Worm (Caenorhabditis elegans) whole organism, L2 larva: Measurements from ENCODE around the gene acd-3.

Experiments
- C34F6.9 ChIP-seq: fragments of 150-350 bp; optimal IDR thresholded peaks from 2 replicates; lab custom pipeline; 2014; ENCODE audit warnings: missing biosample characterization, missing genetic modification characterization
- F13H6.1 ChIP-seq: sonication (generic microtip); optimal IDR thresholded peaks from 2 replicates; lab custom pipeline; 2016; ENCODE audit warnings: missing genetic modification characterization, missing compliant biosample characterization
- R02D3.7 ChIP-seq: fragments of 150-350 bp; optimal IDR thresholded peaks from 2 replicates; lab custom pipeline; 2014; ENCODE audit warnings: missing biosample characterization, missing genetic modification characterization
- Y55F3AM.14 ChIP-seq: fragments of 200-800 bp; sonication (Bioruptor generic); optimal IDR thresholded peaks from 2 replicates; lab custom pipeline; 2018; ENCODE audit warnings: mild to moderate bottlenecking, missing genetic modification characterization, missing compliant biosample characterization
- ZK546.5 ChIP-seq: sonication (generic microtip); optimal IDR thresholded peaks from 2 replicates; lab custom pipeline; 2017; ENCODE audit warnings: missing biosample characterization, missing genetic modification characterization
- alr-1 ChIP-seq: fragments of 150-350 bp; optimal IDR thresholded peaks from 2 replicates; lab custom pipeline; 2014; ENCODE audit warnings: missing biosample characterization, missing genetic modification characterization
- aly-2 ChIP-seq: fragments of 150-350 bp; optimal IDR thresholded peaks from 2 replicates; lab custom pipeline; 2014; ENCODE audit warnings: missing biosample characterization, missing genetic modification characterization
- blmp-1 ChIP-seq: sonication (generic microtip); optimal IDR thresholded peaks from 2 replicates; lab custom pipeline; 2017; ENCODE audit warnings: missing genetic modification characterization, mild to moderate bottlenecking, missing compliant biosample characterization, antibody characterized with exemption, moderate library complexity; ENCODE audit not compliant: insufficient read depth
- ceh-16 ChIP-seq: fragments of 150-350 bp; optimal IDR thresholded peaks from 2 replicates; lab custom pipeline; 2014; ENCODE audit warnings: missing biosample characterization, missing genetic modification characterization
- ceh-82 ChIP-seq: fragments of 150-350 bp; optimal IDR thresholded peaks from 2 replicates; lab custom pipeline; 2014; ENCODE audit warnings: missing biosample characterization, missing genetic modification characterization
- crh-2 ChIP-seq: sonication (generic microtip); optimal IDR thresholded peaks from 2 replicates; lab custom pipeline; 2017; ENCODE audit warnings: missing biosample characterization, missing genetic modification characterization
- dmd-4 ChIP-seq: sonication (generic microtip); optimal IDR thresholded peaks from 2 replicates; lab custom pipeline; 2017; ENCODE audit warnings: missing biosample characterization, missing genetic modification characterization
- egl-27 ChIP-seq: sonication (generic microtip); optimal IDR thresholded peaks from 3 replicates; lab custom pipeline; 2017; ENCODE audit warnings: missing biosample characterization, missing genetic modification reagents, missing genetic modification characterization
- elt-1 ChIP-seq: fragments of 150-350 bp; optimal IDR thresholded peaks from 2 replicates; lab custom pipeline; 2014; ENCODE audit warnings: missing biosample characterization, missing genetic modification characterization
- elt-3 ChIP-seq: sonication (generic microtip); optimal IDR thresholded peaks from 2 replicates; lab custom pipeline; 2017; ENCODE audit warnings: missing biosample characterization, missing genetic modification characterization
- fos-1 ChIP-seq: fragments of 150-350 bp; optimal IDR thresholded peaks from 2 replicates; lab custom pipeline; 2014; ENCODE audit warnings: missing biosample characterization, missing genetic modification characterization
- gmeb-1 ChIP-seq: fragments of 150-350 bp; optimal IDR thresholded peaks from 2 replicates; lab custom pipeline; 2014; ENCODE audit warnings: missing biosample characterization, missing genetic modification characterization
- lin-11 ChIP-seq: fragments of 150-350 bp; sonication (generic microtip); optimal IDR thresholded peaks from 2 replicates; lab custom pipeline; 2014; ENCODE audit warnings: missing biosample characterization, missing genetic modification characterization, inconsistent platforms, mixed read lengths
- lin-13 ChIP-seq: fragments of 150-350 bp; optimal IDR thresholded peaks from 2 replicates; lab custom pipeline; 2014; ENCODE audit warnings: missing biosample characterization, missing genetic modification reagents, missing genetic modification characterization
- lin-39 ChIP-seq: fragments of 150-350 bp; optimal IDR thresholded peaks from 2 replicates; lab custom pipeline; 2014; ENCODE audit warnings: missing biosample characterization, missing genetic modification reagents, missing genetic modification characterization
- lsy-2 ChIP-seq, 2 experiments: fragments of 150-350 bp in 1 of 2; sonication (generic microtip) in 1 of 2; optimal IDR thresholded peaks; 2 replicates each; lab custom pipeline; 2014 to 2017; ENCODE audit warnings: missing biosample characterization in 2 of 2, missing genetic modification characterization in 2 of 2
- mab-5 ChIP-seq: fragments of 150-350 bp; optimal IDR thresholded peaks from 2 replicates; lab custom pipeline; 2014; ENCODE audit warnings: missing biosample characterization, missing genetic modification characterization
- mdl-1 ChIP-seq, 2 experiments: fragments of 150-350 bp in 1 of 2; sonication (generic microtip) in 1 of 2; optimal IDR thresholded peaks; 2 replicates each; lab custom pipeline; 2017; ENCODE audit warnings: missing biosample characterization in 2 of 2, missing genetic modification characterization in 2 of 2
- nhr-10 ChIP-seq: sonication (generic microtip); optimal IDR thresholded peaks from 2 replicates; lab custom pipeline; 2017; ENCODE audit warnings: missing biosample characterization, missing genetic modification characterization
- nhr-11 ChIP-seq: fragments of 150-350 bp; optimal IDR thresholded peaks from 2 replicates; lab custom pipeline; 2014; ENCODE audit warnings: missing biosample characterization, missing genetic modification characterization
- nhr-12 ChIP-seq: fragments of 150-350 bp; optimal IDR thresholded peaks from 2 replicates; lab custom pipeline; 2014; ENCODE audit warnings: missing biosample characterization, missing genetic modification characterization
- nhr-129 ChIP-seq: fragments of 150-350 bp; optimal IDR thresholded peaks from 2 replicates; lab custom pipeline; 2014; ENCODE audit warnings: missing biosample characterization, missing genetic modification characterization
- nhr-21 ChIP-seq: fragments of 150-350 bp; optimal IDR thresholded peaks from 2 replicates; lab custom pipeline; 2014; ENCODE audit warnings: missing biosample characterization, missing genetic modification characterization
- nhr-23 ChIP-seq: fragments of 150-350 bp; optimal IDR thresholded peaks from 2 replicates; lab custom pipeline; 2014; ENCODE audit warnings: missing biosample characterization, missing genetic modification reagents, missing genetic modification characterization
- nhr-237 ChIP-seq: fragments of 150-350 bp; optimal IDR thresholded peaks from 2 replicates; lab custom pipeline; 2014; ENCODE audit warnings: missing biosample characterization, missing genetic modification characterization
- nhr-25 ChIP-seq: fragments of 150-350 bp; sonication (generic microtip); optimal IDR thresholded peaks from 3 replicates; lab custom pipeline; 2014; ENCODE audit warnings: missing biosample characterization, missing genetic modification characterization
- nhr-6 ChIP-seq: fragments of 150-350 bp; optimal IDR thresholded peaks from 2 replicates; lab custom pipeline; 2014; ENCODE audit warnings: missing biosample characterization, missing genetic modification characterization
- nhr-77 ChIP-seq: fragments of 150-350 bp; optimal IDR thresholded peaks from 2 replicates; lab custom pipeline; 2014; ENCODE audit warnings: missing biosample characterization, missing genetic modification characterization
- peb-1 ChIP-seq: fragments of 150-350 bp; optimal IDR thresholded peaks from 2 replicates; lab custom pipeline; 2014; ENCODE audit warnings: missing biosample characterization, missing genetic modification characterization
- sem-4 ChIP-seq: fragments of 150-350 bp; optimal IDR thresholded peaks from 2 replicates; lab custom pipeline; 2014; ENCODE audit warnings: missing biosample characterization, missing genetic modification reagents, missing genetic modification characterization
- skn-1 ChIP-seq: sonication (generic microtip); optimal IDR thresholded peaks from 2 replicates; lab custom pipeline; 2017; ENCODE audit warnings: missing biosample characterization, missing genetic modification characterization
- sma-3 ChIP-seq: sonication (generic microtip); optimal IDR thresholded peaks from 2 replicates; lab custom pipeline; 2016; ENCODE audit warnings: missing genetic modification reagents, missing genetic modification characterization, missing compliant biosample characterization
- sma-9 ChIP-seq, 2 experiments: fragments of 150-350 bp in 1 of 2; sonication (generic microtip) in 1 of 2; optimal IDR thresholded peaks; 2 replicates each; lab custom pipeline; 2014 to 2016; ENCODE audit warnings: missing genetic modification characterization in 2 of 2, mild to moderate bottlenecking in 1 of 2, missing biosample characterization in 1 of 2, missing compliant biosample characterization in 1 of 2, missing genetic modification reagents in 1 of 2, moderate library complexity in 1 of 2
- snpc-4 ChIP-seq: fragments of 150-350 bp; optimal IDR thresholded peaks from 2 replicates; lab custom pipeline; 2014; ENCODE audit warnings: missing biosample characterization, missing genetic modification characterization
- unc-39 ChIP-seq: fragments of 150-350 bp; optimal IDR thresholded peaks from 2 replicates; lab custom pipeline; 2014; ENCODE audit warnings: missing biosample characterization, missing genetic modification characterization
- unc-55 ChIP-seq: fragments of 150-350 bp; sonication (generic microtip); optimal IDR thresholded peaks from 3 replicates; lab custom pipeline; 2014; ENCODE audit warnings: missing biosample characterization, missing genetic modification reagents, missing genetic modification characterization
- zag-1 ChIP-seq: fragments of 150-350 bp; optimal IDR thresholded peaks from 2 replicates; lab custom pipeline; 2014; ENCODE audit warnings: missing biosample characterization, missing genetic modification characterization
- ztf-1 ChIP-seq: fragments of 200-800 bp; sonication (Bioruptor generic); conservative IDR thresholded peaks from 2 replicates; pipeline ENCODE4 v1.3.6; 2022; ENCODE audit warnings: missing genetic modification characterization, missing compliant biosample characterization
- ztf-11 ChIP-seq: sonication (generic microtip); optimal IDR thresholded peaks from 2 replicates; lab custom pipeline; 2017; ENCODE audit warnings: missing biosample characterization, missing genetic modification characterization
- ztf-4 ChIP-seq: fragments of 150-350 bp; optimal IDR thresholded peaks from 2 replicates; lab custom pipeline; 2014; ENCODE audit warnings: missing biosample characterization, missing genetic modification characterization

acd-3 gene

DNA sequence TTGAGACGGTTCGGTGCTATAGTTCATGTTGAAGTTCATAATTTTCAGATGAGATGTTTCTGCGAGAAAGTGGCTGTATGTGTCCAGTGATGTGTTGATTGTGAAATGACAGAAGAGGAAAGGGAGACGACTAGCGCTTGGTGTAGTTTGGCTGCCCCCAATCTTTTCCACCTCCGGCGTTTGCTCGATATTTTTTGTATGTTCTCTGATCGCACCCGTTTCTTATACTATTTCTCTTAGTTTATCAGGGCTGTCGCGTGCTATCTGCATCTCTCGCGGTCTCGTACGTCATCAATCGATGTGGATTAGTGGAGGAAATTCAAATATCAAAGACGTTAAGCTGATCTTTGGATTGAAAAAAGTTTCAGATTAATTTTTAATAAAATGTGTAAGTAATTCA is 38.4 kb upstream of the acd-3 start, which contains the start of gene atf-4 (continued):
- TF ChIP-seq sma-3 (peak; percentile 58), gmeb-1 (tag; lab: Kevin White, UChicago) (peak; percentile 71), elt-3 (tag; lab: Kevin White, UChicago) (no peak), ZK546.5 (tag; lab: Kevin White, UChicago) (no peak), elt-1 (no peak), nhr-6 (peak; percentile 40), nhr-10 (tag; lab: Kevin White, UChicago) (no peak), unc-55 (GFP tag; lab: Kevin White, UChicago) (peak; percentile 28), nhr-77 (no peak)

DNA sequence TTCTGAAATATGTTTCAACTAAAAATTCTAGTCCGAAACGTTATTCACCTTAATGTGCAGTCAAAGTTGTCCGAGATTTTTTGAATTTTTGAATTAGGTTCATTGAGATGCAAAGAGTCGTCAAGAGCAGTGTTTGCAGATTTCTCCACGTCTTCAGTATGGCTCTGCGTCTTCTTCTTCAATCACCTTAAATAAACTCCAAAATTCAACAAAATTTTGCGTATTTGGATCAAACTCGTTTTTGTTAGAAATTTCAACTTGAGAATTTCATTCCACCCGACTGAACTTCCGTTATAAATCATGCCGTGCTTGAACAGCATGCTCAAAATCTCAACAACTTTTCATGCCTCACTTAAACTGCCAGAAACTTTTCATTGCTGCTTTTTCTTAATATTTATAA is 37.0 kb upstream of the acd-3 start, which contains the start of gene T04C10.3:
TSS of gene T04C10.3 (plus strand) at position 301 of the 400 bp plus-strand sequence.
- TF ChIP-seq lsy-2 (tag; optimal IDR thresholded peaks at IDR 0.05; lab: Kevin White, UChicago) (no peak), Y55F3AM.14 (GFP tag; lab: Kevin White, UChicago) (no peak), sma-3 (no peak), ceh-82 (tag; lab: Kevin White, UChicago) (no peak), unc-39 (no peak), aly-2 (tag; lab: Kevin White, UChicago) (no peak), skn-1 (tag; lab: Kevin White, UChicago) (no peak), alr-1 (no peak), nhr-11 (no peak), ztf-1 (no peak), mab-5 (tag; lab: Kevin White, UChicago) (no peak), ztf-11 (tag; lab: Kevin White, UChicago) (no peak), lin-11 (tag; lab: Kevin White, UChicago) (no peak), nhr-129 (tag; lab: Kevin White, UChicago) (no peak), sem-4 (tag; lab: Kevin White, UChicago) (no peak), sma-9 (GFP tag; optimal IDR thresholded peaks at IDR 0.05; lab: Kevin White, UChicago) (no peak), sma-9 (tag; optimal IDR thresholded peaks at IDR 0.05; lab: Kevin White, UChicago) (no peak), elt-1 (no peak)

DNA sequence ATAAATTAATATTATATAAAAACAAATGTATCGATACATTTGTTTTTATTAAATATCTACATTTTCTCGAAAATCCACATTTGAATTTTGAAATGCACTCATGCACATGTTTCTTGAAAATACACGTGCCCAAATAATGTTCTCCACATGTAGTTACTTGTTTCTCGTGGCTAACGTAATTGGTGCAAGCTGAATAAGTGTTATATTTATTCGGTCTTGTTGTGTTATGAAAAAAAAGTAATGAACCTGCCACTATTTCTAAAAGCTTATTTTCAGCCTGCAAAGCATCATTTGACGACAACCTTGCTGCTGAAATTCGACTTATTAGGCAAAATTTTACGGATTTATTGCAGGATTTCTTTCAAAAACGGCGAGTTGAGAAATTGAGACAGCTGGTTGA is 35.7 kb upstream of the acd-3 start:
- TF ChIP-seq elt-3 (tag; lab: Kevin White, UChicago) (no peak), snpc-4 (tag; lab: Kevin White, UChicago) (peak; percentile 64), nhr-21 (tag; lab: Kevin White, UChicago) (peak; percentile 83), blmp-1 (peak; percentile 48), mdl-1 (tag; optimal IDR thresholded peaks at IDR 0.05; lab: Kevin White, UChicago) (peak; percentile 49 to 62), sem-4 (tag; lab: Kevin White, UChicago) (no peak), alr-1 (no peak), egl-27 (tag; lab: Kevin White, UChicago) (peak; percentile 66), lin-13 (peak; percentile 55), nhr-237 (tag; lab: Kevin White, UChicago) (no peak), gmeb-1 (tag; lab: Kevin White, UChicago) (peak; percentile 84), nhr-12 (tag; lab: Kevin White, UChicago) (no peak), peb-1 (tag; lab: Kevin White, UChicago) (no peak), nhr-10 (tag; lab: Kevin White, UChicago) (peak; percentile 48), ztf-11 (tag; lab: Kevin White, UChicago) (no peak), Y55F3AM.14 (GFP tag; lab: Kevin White, UChicago) (no peak), nhr-25 (tag; lab: Kevin White, UChicago) (peak; percentile 72), crh-2 (tag; lab: Kevin White, UChicago) (peak; percentile 87), ceh-82 (tag; lab: Kevin White, UChicago) (no peak), nhr-23 (tag; lab: Kevin White, UChicago) (no peak), mab-5 (tag; lab: Kevin White, UChicago) (peak; percentile 62), zag-1 (tag; lab: Kevin White, UChicago) (peak; percentile 11), sma-3 (peak; percentile 53), sma-9 (GFP tag; optimal IDR thresholded peaks at IDR 0.05; lab: Kevin White, UChicago) (peak; percentile 91), sma-9 (tag; optimal IDR thresholded peaks at IDR 0.05; lab: Kevin White, UChicago) (no peak), lsy-2 (tag; optimal IDR thresholded peaks at IDR 0.05; lab: Kevin White, UChicago) (peak; percentile 57 to 81), ceh-16 (no peak), ztf-4 (tag; lab: Kevin White, UChicago) (peak; percentile 67), C34F6.9 (tag; lab: Kevin White, UChicago) (peak; percentile 95), R02D3.7 (tag; lab: Kevin White, UChicago) (no peak), ZK546.5 (tag; lab: Kevin White, UChicago) (no peak), F13H6.1 (tag; lab: Kevin White, UChicago) (peak; percentile 63), unc-55 (GFP tag; lab: Kevin White, UChicago) (peak; percentile 94), unc-39 (no peak), lin-11 (tag; lab: Kevin White, UChicago) (no peak), fos-1 (tag; lab: Kevin White, UChicago) (peak; percentile 58), nhr-77 (no peak), lin-39 (tag; lab: Kevin White, UChicago) (no peak), nhr-129 (tag; lab: Kevin White, UChicago) (peak; percentile 90), nhr-11 (no peak), nhr-6 (peak; percentile 87), elt-1 (no peak), aly-2 (tag; lab: Kevin White, UChicago) (no peak), dmd-4 (tag; lab: Kevin White, UChicago) (peak; percentile 19)
